Worm (Caenorhabditis elegans) whole organism, L3 larva: ENCODE measurements around the gene clec-37.

Experiments
- ZK546.5 ChIP-seq: sonication (generic microtip); optimal IDR thresholded peaks from 2 replicates; lab custom pipeline; 2017; ENCODE audit warnings: missing biosample characterization, missing genetic modification characterization
- aly-2 ChIP-seq: fragments of 150-350 bp; optimal IDR thresholded peaks from 2 replicates; lab custom pipeline; 2014; ENCODE audit warnings: missing biosample characterization, missing genetic modification characterization
- ama-1 ChIP-seq: fragments of 150-350 bp; optimal IDR thresholded peaks from 2 replicates; lab custom pipeline; 2018
- daf-12 ChIP-seq: fragments of 150-350 bp; optimal IDR thresholded peaks from 2 replicates; lab custom pipeline; 2014; ENCODE audit warnings: missing biosample characterization, missing genetic modification reagents, missing genetic modification characterization
- egl-27 ChIP-seq: sonication (generic microtip); optimal IDR thresholded peaks from 4 replicates; lab custom pipeline; 2017; ENCODE audit warnings: missing biosample characterization, missing genetic modification reagents, missing genetic modification characterization
- elt-2 ChIP-seq: sonication (generic microtip); optimal IDR thresholded peaks from 2 replicates; lab custom pipeline; 2016; ENCODE audit warnings: missing genetic modification reagents, mild to moderate bottlenecking, missing genetic modification characterization, missing compliant biosample characterization
- eor-1 ChIP-seq, 2 experiments: fragments of 150-350 bp; optimal IDR thresholded peaks; 2 replicates each; lab custom pipeline; 2014 to 2018; ENCODE audit warnings: missing biosample characterization in 2 of 2, missing genetic modification characterization in 2 of 2
- fkh-10 ChIP-seq: sonication (generic microtip); optimal IDR thresholded peaks from 2 replicates; lab custom pipeline; 2017; ENCODE audit warnings: missing biosample characterization, missing genetic modification reagents, missing genetic modification characterization
- fkh-2 ChIP-seq: fragments of 150-350 bp; optimal IDR thresholded peaks from 2 replicates; lab custom pipeline; 2014; ENCODE audit warnings: missing biosample characterization, missing genetic modification reagents, missing genetic modification characterization
- fos-1 ChIP-seq: fragments of 150-350 bp; optimal IDR thresholded peaks from 2 replicates; lab custom pipeline; 2014; ENCODE audit warnings: missing biosample characterization, missing genetic modification characterization
- hmg-11 ChIP-seq: sonication (generic microtip); optimal IDR thresholded peaks from 2 replicates; lab custom pipeline; 2016; ENCODE audit warnings: missing genetic modification characterization, missing compliant biosample characterization
- lin-15B ChIP-seq: fragments of 150-350 bp; optimal IDR thresholded peaks from 2 replicates; lab custom pipeline; 2014; ENCODE audit warnings: missing biosample characterization, missing genetic modification characterization
- lin-39 ChIP-seq: fragments of 150-350 bp; optimal IDR thresholded peaks from 2 replicates; lab custom pipeline; 2018; ENCODE audit warnings: missing biosample characterization, missing genetic modification reagents, missing genetic modification characterization
- mdl-1 ChIP-seq: fragments of 150-350 bp; optimal IDR thresholded peaks from 2 replicates; lab custom pipeline; 2014; ENCODE audit warnings: missing biosample characterization, missing genetic modification characterization
- nfya-1 ChIP-seq: sonication (generic microtip); optimal IDR thresholded peaks from 2 replicates; lab custom pipeline; 2017; ENCODE audit warnings: missing genetic modification characterization, mild to moderate bottlenecking, missing compliant biosample characterization, antibody characterized with exemption, moderate library complexity; ENCODE audit not compliant: insufficient read depth
- nhr-12 ChIP-seq: fragments of 150-350 bp; optimal IDR thresholded peaks from 2 replicates; lab custom pipeline; 2014; ENCODE audit warnings: missing biosample characterization, missing genetic modification characterization
- nhr-23 ChIP-seq: fragments of 150-350 bp; optimal IDR thresholded peaks from 2 replicates; lab custom pipeline; 2014; ENCODE audit warnings: missing biosample characterization, missing genetic modification reagents, missing genetic modification characterization
- nhr-237 ChIP-seq: fragments of 150-350 bp; optimal IDR thresholded peaks from 2 replicates; lab custom pipeline; 2014; ENCODE audit warnings: missing biosample characterization, missing genetic modification characterization
- nhr-43 ChIP-seq: sonication (generic microtip); optimal IDR thresholded peaks from 2 replicates; lab custom pipeline; 2016; ENCODE audit warnings: mild to moderate bottlenecking, missing genetic modification characterization, missing compliant biosample characterization; ENCODE audit not compliant: poor library complexity, severe bottlenecking
- nhr-67 ChIP-seq: fragments of 150-350 bp; optimal IDR thresholded peaks from 2 replicates; lab custom pipeline; 2014; ENCODE audit warnings: missing biosample characterization, missing genetic modification characterization
- nhr-76 ChIP-seq: fragments of 150-350 bp; sonication (generic microtip); optimal IDR thresholded peaks from 5 replicates; lab custom pipeline; 2014; ENCODE audit warnings: missing biosample characterization, missing genetic modification characterization
- nhr-77 ChIP-seq: fragments of 150-350 bp; optimal IDR thresholded peaks from 2 replicates; lab custom pipeline; 2014; ENCODE audit warnings: missing biosample characterization, missing genetic modification characterization
- pha-4 ChIP-seq: fragments of 150-350 bp; optimal IDR thresholded peaks from 2 replicates; lab custom pipeline; 2014; ENCODE audit warnings: missing biosample characterization, missing genetic modification reagents, missing genetic modification characterization
- pqm-1 ChIP-seq: fragments of 150-350 bp; optimal IDR thresholded peaks from 2 replicates; lab custom pipeline; 2017; ENCODE audit warnings: missing biosample characterization, missing genetic modification characterization, inconsistent platforms
- sea-2 ChIP-seq: fragments of 150-350 bp; sonication (generic microtip); optimal IDR thresholded peaks from 4 replicates; lab custom pipeline; 2014; ENCODE audit warnings: missing biosample characterization, missing genetic modification reagents, missing genetic modification characterization
- skn-1 ChIP-seq: fragments of 150-350 bp; optimal IDR thresholded peaks from 2 replicates; lab custom pipeline; 2014; ENCODE audit warnings: missing biosample characterization, missing genetic modification characterization
- tbx-2 ChIP-seq: sonication (generic microtip); optimal IDR thresholded peaks from 2 replicates; lab custom pipeline; 2016; ENCODE audit warnings: mild to moderate bottlenecking, missing genetic modification characterization, missing compliant biosample characterization
- unc-39 ChIP-seq: sonication (generic microtip); optimal IDR thresholded peaks from 4 replicates; lab custom pipeline; 2017; ENCODE audit warnings: missing biosample characterization, missing genetic modification characterization
- unc-62 ChIP-seq: fragments of 150-350 bp; sonication (generic microtip); optimal IDR thresholded peaks from 4 replicates; lab custom pipeline; 2014; ENCODE audit warnings: missing biosample characterization, missing genetic modification reagents, missing genetic modification characterization
- zag-1 ChIP-seq: fragments of 150-350 bp; optimal IDR thresholded peaks from 2 replicates; lab custom pipeline; 2014; ENCODE audit warnings: missing biosample characterization, missing genetic modification characterization

Gene clec-37

ce11 chrV:16884744-16885143 lies 32.8 kb upstream of the clec-37 start, which contains the start of gene F09C6.13:
Gene F09C6.13 (plus strand): TSS chrV:16885044.
- no peak for TF ChIP-seq egl-27 (tag; lab: Kevin White, UChicago)

ce11 chrV:16882260-16882918 lies 30.5 kb upstream of the clec-37 start, which contains the start of the genes F09C6.11 and F09C6.12:
Gene F09C6.11 (minus strand): TSS chrV:16882310.
Gene F09C6.12 (plus strand): TSS chrV:16882868.
- TF ChIP-seq pha-4 (tag; lab: Kevin White, UChicago) (peak; percentile 95), hmg-11 (no peak)

DNA sequence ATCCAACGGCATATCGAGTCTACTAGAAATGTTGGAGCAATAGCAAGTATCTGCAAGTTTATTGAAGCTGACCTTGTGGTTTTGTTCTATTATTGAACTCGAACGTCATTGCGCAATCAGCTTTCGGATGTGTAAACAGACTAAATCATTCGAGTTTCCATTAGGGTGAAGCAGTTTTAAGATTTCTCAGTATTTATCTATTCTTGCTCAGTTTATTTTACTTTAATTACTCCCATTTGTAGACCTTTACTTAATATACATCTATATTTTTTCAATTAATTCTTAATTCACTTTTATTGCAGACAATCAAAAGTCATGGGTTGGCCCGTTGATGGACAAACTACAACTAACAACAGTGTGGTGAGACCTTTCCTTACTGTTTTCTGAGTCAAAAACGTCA lies 28.8 kb upstream of the clec-37 start, which contains the start of gene F09C6.14:
F09C6.14 (plus strand) TSS at position 301 of the 400 bp plus-strand sequence.
- TF ChIP-seq lin-15B (tag; lab: Kevin White, UChicago) (no peak), ZK546.5 (tag; lab: Kevin White, UChicago) (no peak), nhr-237 (no peak), fkh-2 (tag; lab: Kevin White, UChicago) (no peak), aly-2 (tag; lab: Kevin White, UChicago) (no peak), hmg-11 (no peak), nfya-1 (tag; lab: Kevin White, UChicago) (no peak), sea-2 (GFP tag; lab: Kevin White, UChicago) (no peak), pha-4 (tag; lab: Kevin White, UChicago) (no peak), pqm-1 (tag; lab: Kevin White, UChicago) (no peak), nhr-43 (tag; lab: Kevin White, UChicago) (no peak), unc-62 (no peak), nhr-76 (tag; lab: Kevin White, UChicago) (no peak), skn-1 (tag; lab: Kevin White, UChicago) (no peak), fkh-10 (GFP tag; lab: Kevin White, UChicago) (no peak)

ce11 chrV:16880054-16880453 lies 28.2 kb upstream of the clec-37 start, which contains the start of gene F09C6.3:
Gene F09C6.3 (minus strand): TSS chrV:16880154.
- TF ChIP-seq fos-1 (tag; lab: Kevin White, UChicago) (no peak), nhr-23 (tag; lab: Kevin White, UChicago) (no peak), mdl-1 (no peak)

ce11 chrV:16879532-16879931 lies 27.6 kb upstream of the clec-37 start:
- TF ChIP-seq nhr-76 (tag; lab: Kevin White, UChicago) (no peak), ama-1 (lab: Kevin White, UChicago) (no peak), nhr-12 (no peak), nhr-67 (tag; lab: Kevin White, UChicago) (no peak), lin-39 (no peak), eor-1 (tag; optimal IDR thresholded peaks at IDR 0.05; lab: Kevin White, UChicago) (no peak), elt-2 (no peak), tbx-2 (no peak)

DNA sequence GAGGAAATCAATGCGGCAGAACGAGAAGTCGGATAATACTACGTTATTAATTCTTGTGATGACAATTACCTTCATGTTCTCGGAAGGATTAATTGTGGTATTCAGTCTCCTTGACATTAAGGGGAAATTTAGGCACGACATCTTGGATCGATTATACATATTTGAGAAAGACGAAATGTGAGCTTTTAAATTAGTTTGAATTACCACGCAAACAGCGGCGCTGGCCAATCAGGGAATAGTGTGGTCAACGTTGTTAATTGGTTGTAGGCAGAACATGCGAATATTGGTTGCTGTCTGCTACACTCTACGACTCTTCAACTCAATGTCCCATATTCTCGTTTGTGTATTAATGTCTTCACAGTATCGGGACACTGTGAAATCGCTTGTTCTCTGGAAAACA lies 23.1 kb upstream of the clec-37 start, which contains the start of gene F49A5.10:
F49A5.10 (plus strand) TSS at position 301 of the 400 bp plus-strand sequence.
- TF ChIP-seq hmg-11 (no peak), unc-39 (tag; lab: Kevin White, UChicago) (no peak), pqm-1 (tag; lab: Kevin White, UChicago) (no peak), daf-12 (no peak), fkh-10 (GFP tag; lab: Kevin White, UChicago) (no peak), zag-1 (no peak)

DNA sequence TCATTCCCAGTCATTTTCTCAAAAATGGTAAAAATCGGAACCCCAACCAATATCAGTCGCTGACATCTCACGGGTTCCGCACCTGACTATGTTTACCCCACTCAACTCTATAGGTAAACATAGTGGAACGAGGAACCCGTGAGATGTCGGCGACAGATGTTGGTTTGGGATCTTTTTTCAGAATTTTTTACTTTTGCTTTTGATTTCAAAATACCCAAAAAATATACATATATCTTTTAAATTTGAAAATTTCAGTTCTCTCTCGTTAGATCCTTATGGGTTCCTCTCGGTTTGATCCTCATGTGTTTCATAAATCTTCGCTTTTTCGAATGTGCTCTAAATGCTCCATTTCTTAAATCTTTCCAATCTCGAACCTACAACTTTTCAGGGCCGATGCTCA lies 21.7 kb upstream of the clec-37 start, which contains the start of gene srw-23:
srw-23 (plus strand) TSS at position 301 of the 400 bp plus-strand sequence.
- no peak for TF ChIP-seq nhr-77 (tag; lab: Kevin White, UChicago)
- TF ChIP-seq egl-27 (tag; lab: Kevin White, UChicago), result no peak
- TF ChIP-seq zag-1, result no peak
- no peak for TF ChIP-seq nhr-43 (tag; lab: Kevin White, UChicago)
